Worm (Caenorhabditis elegans): ENCODE measurements around the gene feh-1.

feh-1 gene

DNA sequence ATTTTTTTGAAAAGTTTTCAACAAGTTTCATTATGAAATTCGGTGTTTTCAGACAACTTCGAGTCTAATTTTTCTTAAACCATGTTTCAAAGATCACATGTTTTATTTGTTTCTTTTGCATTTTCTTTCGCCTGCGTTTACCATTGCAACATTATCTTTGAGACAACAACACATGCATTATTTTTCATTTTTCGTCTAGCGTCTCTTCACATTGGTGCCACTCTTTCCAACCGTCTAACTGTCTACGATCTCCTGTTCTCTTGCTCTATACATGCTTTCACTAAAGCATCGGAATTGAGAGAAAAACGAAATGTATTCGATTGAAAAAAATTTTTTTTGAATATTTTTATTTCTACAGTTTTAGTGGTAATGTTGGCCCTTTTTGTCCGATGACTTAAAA, 28.8 kb downstream of the feh-1 start (continued):
- TF ChIP-seq Y75B8A.6 (GFP tag; IDR thresholded peaks at IDR 0.05) (no peak), madf-5 (GFP tag; IDR thresholded peaks at IDR 0.05) (no peak), hlh-11 (tag; optimal IDR thresholded peaks at IDR 0.05) (peak; percentile 66), mep-1 (tag; optimal IDR thresholded peaks at IDR 0.05) (peak; percentile 51), gei-8 (GFP tag; optimal IDR thresholded peaks at IDR 0.05) (no peak), jun-1 (tag; optimal IDR thresholded peaks at IDR 0.05) (no peak), snpc-4 (tag; optimal IDR thresholded peaks at IDR 0.05) (no peak), ceh-62 (tag; optimal IDR thresholded peaks at IDR 0.05) (no peak), pqm-1 (tag; optimal IDR thresholded peaks at IDR 0.05) (no peak), mxl-3 (GFP tag; optimal IDR thresholded peaks at IDR 0.05) (peak; percentile 49), cey-2 (tag; optimal IDR thresholded peaks at IDR 0.05; ENCODE audit: borderline replicate concordance, insufficient read depth) (no peak), rbr-2 (tag; optimal IDR thresholded peaks at IDR 0.05) (peak; percentile 18), ceh-82 (tag; optimal IDR thresholded peaks at IDR 0.05) (no peak), egl-27 (tag; optimal IDR thresholded peaks at IDR 0.05) (no peak), hlh-30 (tag; optimal IDR thresholded peaks at IDR 0.05; ENCODE audit: insufficient read depth) (peak; percentile 90), nhr-6 (tag; optimal IDR thresholded peaks at IDR 0.05) (peak; percentile 63), zfp-3 (GFP tag; conservative IDR thresholded peaks at IDR 0.05) (no peak), ceh-20 (GFP tag; IDR thresholded peaks at IDR 0.05) (no peak), nhr-237 (tag; optimal IDR thresholded peaks at IDR 0.05) (no peak), sdz-12 (GFP tag; optimal IDR thresholded peaks at IDR 0.05) (no peak), nhr-28 (tag; optimal IDR thresholded peaks at IDR 0.05) (peak; percentile 53), dve-1 (tag; optimal IDR thresholded peaks at IDR 0.05; ENCODE audit: insufficient read depth) (peak; percentile 85)

- TF ChIP-seq nhr-6 (tag; optimal IDR thresholded peaks at IDR 0.05) (no peak), spr-1 (tag; optimal IDR thresholded peaks at IDR 0.05) (no peak), lin-1 (GFP tag; IDR thresholded peaks at IDR 0.05) (no peak), daf-12 (tag; optimal IDR thresholded peaks at IDR 0.05) (no peak)
Measured at ce11 chrIII:2578993-2579392, 29.3 kb downstream of the feh-1 start, which contains the start of gene Y71H2B.8. Y71H2B.8 (plus strand) TSS chrIII:2579293.

ce11 chrIII:2583302-2583701, 33.6 kb downstream of the feh-1 start:
- 0 out of 2 replicates have a peak, but pooled peaks have one; percentile 9 for TF ChIP-seq set-16 (GFP tag; IDR thresholded peaks at IDR 0.05)
- 0 out of 2 replicates have a peak, but pooled peaks have one; percentile 20 for TF ChIP-seq mdt-29 (GFP tag; IDR thresholded peaks at IDR 0.05)
- TF ChIP-seq lin-38 (GFP tag; IDR thresholded peaks at IDR 0.05): peak; percentile 56

- peak; percentile 47 for TF ChIP-seq hlh-11 (tag; optimal IDR thresholded peaks at IDR 0.05)
- no peak for TF ChIP-seq mxl-2 (GFP tag; conservative IDR thresholded peaks at IDR 0.05)
- TF ChIP-seq nhr-6 (tag; optimal IDR thresholded peaks at IDR 0.05): peak; percentile 8
- no peak for TF ChIP-seq daf-16 (GFP tag; optimal IDR thresholded peaks at IDR 0.05)
- TF ChIP-seq daf-16 (tag; optimal IDR thresholded peaks at IDR 0.05): peak; percentile 56
- no peak for TF ChIP-seq nhr-76 (tag; optimal IDR thresholded peaks at IDR 0.05)
- TF ChIP-seq ceh-20 (GFP tag; IDR thresholded peaks at IDR 0.05): no peak
- no peak for TF ChIP-seq nhr-41 (GFP tag; IDR thresholded peaks at IDR 0.05)
- TF ChIP-seq egl-43 (GFP tag; IDR thresholded peaks at IDR 0.05): no peak
- TF ChIP-seq ztf-7 (tag; optimal IDR thresholded peaks at IDR 0.05): no peak
- TF ChIP-seq nhr-77 (tag; optimal IDR thresholded peaks at IDR 0.05): no peak
- no peak for TF ChIP-seq saeg-2 (GFP tag; IDR thresholded peaks at IDR 0.05)
- TF ChIP-seq ceh-44 (GFP tag; IDR thresholded peaks at IDR 0.05): no peak
- no peak for TF ChIP-seq Y5F2A.4 (GFP tag; optimal IDR thresholded peaks at IDR 0.05)
- no peak for TF ChIP-seq nhr-11 (tag; optimal IDR thresholded peaks at IDR 0.05)
- TF ChIP-seq dmd-8 (GFP tag; IDR thresholded peaks at IDR 0.05): no peak
- no peak for TF ChIP-seq ZK337.2 (GFP tag; IDR thresholded peaks at IDR 0.05)
- no peak for TF ChIP-seq daf-8 (GFP tag; IDR thresholded peaks at IDR 0.05)
- TF ChIP-seq pqm-1 (tag; optimal IDR thresholded peaks at IDR 0.05): peak; percentile 73
- TF ChIP-seq attf-4 (tag; optimal IDR thresholded peaks at IDR 0.05): no peak
- TF ChIP-seq T26A8.4 (GFP tag; IDR thresholded peaks at IDR 0.05): no peak
- TF ChIP-seq ceh-82 (tag; optimal IDR thresholded peaks at IDR 0.05): no peak
- no peak for TF ChIP-seq zip-2 (tag; optimal IDR thresholded peaks at IDR 0.05)
- TF ChIP-seq fos-1 (tag; optimal IDR thresholded peaks at IDR 0.05): no peak
- no peak for TF ChIP-seq unc-62 (GFP tag; optimal IDR thresholded peaks at IDR 0.05 in 1 of 2)
- TF ChIP-seq unc-62 (tag; optimal IDR thresholded peaks at IDR 0.05): no peak
Measured at ce11 chrIII:2586193-2586592, 36.5 kb downstream of the feh-1 start, which contains the start of gene gpa-17. gpa-17 (plus strand) TSS chrIII:2586555.
